Worm (Caenorhabditis elegans): ENCODE measurements around the gene T13C2.2.

DNA sequence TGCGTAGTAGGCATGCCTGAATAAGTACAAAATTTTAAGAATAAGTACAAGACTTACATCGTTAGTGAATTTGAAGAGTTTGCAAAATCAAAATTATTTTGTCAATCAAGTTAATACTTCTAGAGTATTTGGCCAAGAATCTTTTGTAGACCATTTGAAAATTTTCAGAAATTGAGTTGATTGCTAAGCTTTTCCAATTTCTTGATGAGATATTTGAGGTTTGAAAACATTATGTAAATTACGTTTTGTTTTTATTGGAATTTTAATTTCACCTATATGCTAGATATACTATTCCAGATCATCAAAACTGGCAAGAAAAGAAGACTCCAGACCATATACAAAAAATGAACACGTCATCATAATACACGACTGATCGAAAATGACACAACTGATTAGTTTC is 11.0 kb downstream of the T13C2.2 start, which contains the start of gene tab-1:
- TF ChIP-seq him-1 (tag; optimal IDR thresholded peaks at IDR 0.05) = no peak
- no peak for TF ChIP-seq W03F9.2 (tag; optimal IDR thresholded peaks at IDR 0.05)

Data from whole organism, L4/young adult.